Fruit fly (Drosophila melanogaster) whole organism, pupa: Measurements from ENCODE around the gene Cad99C.

Experiments used
- CG10348 ChIP-seq: fragments of 200-800 bp; sonication (Bioruptor generic); IDR thresholded peaks from 2 replicates; pipeline ENCODE4 v1.3.6; 2022; ENCODE audit warnings: missing biosample characterization, missing genetic modification characterization
- CG12605 ChIP-seq: fragments of 200-800 bp; sonication (Bioruptor generic); IDR thresholded peaks from 2 replicates; pipeline ENCODE4 v1.3.6; 2022; ENCODE audit warnings: missing biosample characterization, missing genetic modification characterization
- CG13204 ChIP-seq: fragments of 200-800 bp; sonication (Bioruptor generic); optimal IDR thresholded peaks from 2 replicates; lab custom pipeline; 2018; ENCODE audit warnings: missing biosample characterization, mild to moderate bottlenecking, missing genetic modification characterization, moderate library complexity
- CG14655 ChIP-seq: fragments of 200-800 bp; sonication (Bioruptor generic); optimal IDR thresholded peaks from 3 replicates; lab custom pipeline; 2017; ENCODE audit warnings: mild to moderate bottlenecking, missing biosample characterization, missing genetic modification reagents, missing genetic modification characterization
- CG15710 ChIP-seq: fragments of 200-800 bp; sonication (Bioruptor generic); optimal IDR thresholded peaks from 2 replicates; lab custom pipeline; 2018; ENCODE audit warnings: missing biosample characterization, mild to moderate bottlenecking, missing genetic modification characterization, moderate library complexity
- CG17806 ChIP-seq: fragments of 200-800 bp; sonication (Bioruptor generic); optimal IDR thresholded peaks from 2 replicates; lab custom pipeline; 2018; ENCODE audit warnings: missing biosample characterization, mild to moderate bottlenecking, missing genetic modification characterization, moderate library complexity
- CG32121 ChIP-seq: fragments of 200-800 bp; sonication (Bioruptor generic); IDR thresholded peaks from 2 replicates; pipeline ENCODE4 v1.3.6; 2022; ENCODE audit warnings: missing biosample characterization, missing genetic modification characterization
- CG34367 ChIP-seq: fragments of 200-800 bp; sonication (Bioruptor generic); optimal IDR thresholded peaks from 2 replicates; lab custom pipeline; 2018; ENCODE audit warnings: missing biosample characterization, mild to moderate bottlenecking, missing genetic modification characterization
- CG4496 ChIP-seq: fragments of 200-800 bp; sonication (Bioruptor generic); IDR thresholded peaks from 3 replicates; pipeline ENCODE4 v1.3.6; 2022; ENCODE audit warnings: missing biosample characterization, missing genetic modification characterization
- CG8159 ChIP-seq: fragments of 200-800 bp; sonication (Bioruptor generic); optimal IDR thresholded peaks from 3 replicates; lab custom pipeline; 2018; ENCODE audit warnings: missing biosample characterization, mild to moderate bottlenecking, missing genetic modification characterization, moderate library complexity
- CG8301 ChIP-seq: fragments of 200-800 bp; sonication (Bioruptor generic); optimal IDR thresholded peaks from 2 replicates; lab custom pipeline; 2018; ENCODE audit warnings: missing biosample characterization, mild to moderate bottlenecking, missing genetic modification characterization
- CG9948 ChIP-seq: fragments of 200-800 bp; sonication (Bioruptor generic); optimal IDR thresholded peaks from 2 replicates; lab custom pipeline; 2018; ENCODE audit warnings: missing biosample characterization, mild to moderate bottlenecking, missing genetic modification characterization, moderate library complexity
- D1 ChIP-seq: fragments of 200-800 bp; sonication (Bioruptor generic); optimal IDR thresholded peaks from 2 replicates; lab custom pipeline; 2018; ENCODE audit warnings: missing biosample characterization, mild to moderate bottlenecking, missing genetic modification characterization, moderate library complexity
- EcR ChIP-seq: fragments of 200-800 bp; sonication (Bioruptor generic); optimal IDR thresholded peaks from 3 replicates; lab custom pipeline; 2019; ENCODE audit warnings: missing biosample characterization, missing genetic modification characterization, mild to moderate bottlenecking, moderate library complexity, missing genetic modification reagents
- Ets98B ChIP-seq: fragments of 200-800 bp; sonication (Bioruptor generic); IDR thresholded peaks from 2 replicates; pipeline ENCODE4 v1.3.6; 2022; ENCODE audit warnings: missing biosample characterization, missing genetic modification characterization
- Pif1A ChIP-seq: fragments of 200-800 bp; sonication (Bioruptor generic); optimal IDR thresholded peaks from 3 replicates; lab custom pipeline; 2016; ENCODE audit warnings: missing biosample characterization, missing genetic modification characterization
- Pif1B ChIP-seq: fragments of 200-800 bp; sonication (Bioruptor generic); optimal IDR thresholded peaks from 3 replicates; lab custom pipeline; 2016; ENCODE audit warnings: missing biosample characterization, missing genetic modification characterization
- Snoo ChIP-seq: fragments of 200-800 bp; sonication (Bioruptor generic); optimal IDR thresholded peaks from 3 replicates; lab custom pipeline; 2017; ENCODE audit warnings: missing biosample characterization, mild to moderate bottlenecking, missing genetic modification characterization, inconsistent platforms
- fd96Ca ChIP-seq: fragments of 200-800 bp; sonication (Bioruptor generic); IDR thresholded peaks from 3 replicates; pipeline ENCODE4 v1.3.6; 2022; ENCODE audit warnings: missing biosample characterization, missing genetic modification characterization
- gl ChIP-seq: fragments of 200-800 bp; sonication (Bioruptor generic); optimal IDR thresholded peaks from 2 replicates; lab custom pipeline; 2018; ENCODE audit warnings: missing biosample characterization, mild to moderate bottlenecking, missing genetic modification characterization
- rn ChIP-seq: fragments of 200-800 bp; sonication (Bioruptor generic); IDR thresholded peaks from 2 replicates; pipeline ENCODE4 v1.3.6; 2022; ENCODE audit warnings: missing biosample characterization, missing genetic modification characterization

Gene Cad99C

dm6 chr3R:29867895-29868294, 26.4 kb downstream of the Cad99C start:
- TF ChIP-seq CG8301 (tag; lab: Kevin White, UChicago) (no peak), CG14655 (no peak), CG10348 (GFP tag; lab: Robert Waterston, UW) (no peak), CG17806 (tag; lab: Kevin White, UChicago) (no peak), rn (no peak), Ets98B (no peak), Snoo (tag; lab: Kevin White, UChicago) (no peak), CG12605 (GFP tag; lab: Robert Waterston, UW) (no peak), D1 (tag; lab: Kevin White, UChicago) (no peak), CG34367 (no peak), Pif1A (GFP tag; lab: Kevin White, UChicago) (no peak), CG8159 (no peak), Pif1B (GFP tag; lab: Kevin White, UChicago) (no peak)

- TF ChIP-seq CG17806 (tag; lab: Kevin White, UChicago), result peak; percentile 19
- TF ChIP-seq CG15710 (tag; lab: Kevin White, UChicago), result peak; percentile 13
- TF ChIP-seq gl (tag; lab: Kevin White, UChicago), result no peak
- peak; percentile 71 for TF ChIP-seq EcR (GFP tag; lab: Kevin White, UChicago)
- TF ChIP-seq, all 21 proteins: peak for 3
These were observed 27.4 kb downstream of the Cad99C start, which contains the start of gene Zip99C for dm6 chr3R:29868676-29869349. Zip99C (minus strand) TSS chr3R:29868895.

dm6 chr3R:29869350-29869688, 27.9 kb downstream of the Cad99C start, which contains the start of gene CG34133:
CG34133 (plus strand) TSS chr3R:29869365.
- TF ChIP-seq CG32121 (GFP tag; lab: Robert Waterston, UW), result no peak
- TF ChIP-seq fd96Ca (GFP tag; lab: Robert Waterston, UW), result no peak
- TF ChIP-seq CG14655, result no peak
- TF ChIP-seq CG13204, result no peak
- no peak for TF ChIP-seq Pif1A (GFP tag; lab: Kevin White, UChicago)
- TF ChIP-seq CG8301 (tag; lab: Kevin White, UChicago), result no peak
- TF ChIP-seq D1 (tag; lab: Kevin White, UChicago), result no peak
- TF ChIP-seq rn, result no peak
- no peak for TF ChIP-seq CG9948 (tag; lab: Kevin White, UChicago)

DNA sequence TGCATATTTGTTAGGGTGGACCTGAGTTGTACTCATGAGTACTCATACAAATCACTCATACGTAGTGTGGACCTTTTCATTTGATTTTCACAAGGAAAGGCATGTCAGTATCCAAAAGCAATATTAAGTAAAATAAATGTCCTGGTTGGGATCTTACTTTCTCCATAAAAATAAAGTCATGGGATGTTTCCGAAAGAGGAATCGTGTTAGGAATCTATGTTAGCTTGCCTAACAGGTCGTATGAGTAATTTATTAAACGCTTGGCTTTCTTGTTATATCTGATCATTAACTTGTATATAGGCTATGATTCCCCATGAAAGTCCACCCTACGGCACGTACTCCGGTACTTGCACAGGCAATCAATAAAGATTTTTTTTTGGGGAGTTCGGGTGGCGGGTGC, 34.4 kb downstream of the Cad99C start:
- TF ChIP-seq EcR (GFP tag; lab: Kevin White, UChicago) (no peak), CG17806 (tag; lab: Kevin White, UChicago) (peak; percentile 64), CG13204 (no peak), rn (no peak), Pif1A (GFP tag; lab: Kevin White, UChicago) (peak; percentile 85), CG32121 (GFP tag; lab: Robert Waterston, UW) (peak; percentile 54; the same call in 1 of the 2 replicates), CG8301 (tag; lab: Kevin White, UChicago) (peak; percentile 82), CG4496 (GFP tag; lab: Robert Waterston, UW) (peak; percentile 65), D1 (tag; lab: Kevin White, UChicago) (no peak), CG10348 (GFP tag; lab: Robert Waterston, UW) (no peak), gl (tag; lab: Kevin White, UChicago) (peak; percentile 49), CG34367 (peak; percentile 52), CG9948 (tag; lab: Kevin White, UChicago) (peak; percentile 68), CG8159 (peak; percentile 96), fd96Ca (GFP tag; lab: Robert Waterston, UW) (peak; percentile 66; the same call in 2 of the 3 replicates), CG14655 (no peak), CG15710 (tag; lab: Kevin White, UChicago) (peak; percentile 63), Pif1B (GFP tag; lab: Kevin White, UChicago) (peak; percentile 84), CG12605 (GFP tag; lab: Robert Waterston, UW) (no peak), Snoo (tag; lab: Kevin White, UChicago) (peak; percentile 49), Ets98B (peak; percentile 38; the same call in 1 of the 2 replicates)

- TF ChIP-seq fd96Ca (GFP tag; lab: Robert Waterston, UW) (no peak), Ets98B (peak; percentile 7; the same call in 1 of the 2 replicates)
These were observed 34.8 kb downstream of the Cad99C start for dm6 chr3R:29876232-29876631.

dm6 chr3R:29876733-29877193, 35.3 kb downstream of the Cad99C start, which contains the start of gene CG31038:
CG31038 (plus strand) TSS chr3R:29877059.
- TF ChIP-seq D1 (tag; lab: Kevin White, UChicago) (no peak), CG13204 (peak; percentile 52), Snoo (tag; lab: Kevin White, UChicago) (no peak), CG34367 (peak; percentile 27), CG12605 (GFP tag; lab: Robert Waterston, UW) (peak; percentile 71), CG8301 (tag; lab: Kevin White, UChicago) (peak; percentile 55), EcR (GFP tag; lab: Kevin White, UChicago) (peak; percentile 68), CG17806 (tag; lab: Kevin White, UChicago) (no peak), CG14655 (peak; percentile 62), rn (no peak), Pif1A (GFP tag; lab: Kevin White, UChicago) (peak; percentile 61), fd96Ca (GFP tag; lab: Robert Waterston, UW) (peak; percentile 50; the same call in 1 of the 3 replicates), gl (tag; lab: Kevin White, UChicago) (peak; percentile 29), CG8159 (peak; percentile 58), CG15710 (tag; lab: Kevin White, UChicago) (peak; percentile 12), CG10348 (GFP tag; lab: Robert Waterston, UW) (no peak), CG32121 (GFP tag; lab: Robert Waterston, UW) (peak; percentile 68; the same call in 1 of the 2 replicates), CG4496 (GFP tag; lab: Robert Waterston, UW) (peak; percentile 77), Ets98B (peak; percentile 85; the same call in 1 of the 2 replicates), Pif1B (GFP tag; lab: Kevin White, UChicago) (peak; percentile 62), CG9948 (tag; lab: Kevin White, UChicago) (peak; percentile 18)
